Worm (Caenorhabditis elegans) whole organism, L4 larva: ENCODE data around the gene F42A9.8.
A peak's percentile ranks its signal among the peaks of the same experiment; 100 is the strongest.

Experiments used
- T20F7.1 ChIP-seq: fragments of 200-800 bp; sonication (Bioruptor generic); optimal IDR thresholded peaks from 2 replicates; lab custom pipeline; 2018; ENCODE audit warnings: mild to moderate bottlenecking, missing genetic modification characterization, missing compliant biosample characterization
- Y105C5A.15 ChIP-seq: fragments of 200-800 bp; sonication (Bioruptor generic); IDR thresholded peaks from 2 replicates; pipeline ENCODE4 v1.3.6; 2022; ENCODE audit warnings: missing genetic modification characterization, missing compliant biosample characterization
- Y5F2A.4 ChIP-seq: fragments of 200-800 bp; sonication (Bioruptor generic); optimal IDR thresholded peaks from 2 replicates; lab custom pipeline; 2018; ENCODE audit warnings: mild to moderate bottlenecking, missing genetic modification characterization, missing compliant biosample characterization
- aha-1 ChIP-seq: fragments of 150-350 bp; peaks from one replicate; lab custom pipeline; 2014; ENCODE audit warnings: missing biosample characterization, missing genetic modification characterization
- aly-2 ChIP-seq: sonication (generic microtip); optimal IDR thresholded peaks from 2 replicates; lab custom pipeline; 2018; ENCODE audit warnings: missing biosample characterization, missing genetic modification characterization
- arid-1 ChIP-seq: fragments of 200-800 bp; sonication (Bioruptor generic); conservative IDR thresholded peaks from 2 replicates; pipeline ENCODE4 v1.3.6; 2022; ENCODE audit warnings: missing genetic modification reagents, missing genetic modification characterization, missing compliant biosample characterization
- ceh-82 ChIP-seq: sonication (generic microtip); optimal IDR thresholded peaks from 2 replicates; lab custom pipeline; 2017; ENCODE audit warnings: missing biosample characterization, missing genetic modification characterization
- dmd-9 ChIP-seq: fragments of 200-800 bp; sonication (Bioruptor generic); IDR thresholded peaks from 2 replicates; pipeline ENCODE4 v1.3.6; 2022; ENCODE audit warnings: missing genetic modification reagents, missing genetic modification characterization, missing compliant biosample characterization
- egl-27 ChIP-seq: sonication (generic microtip); optimal IDR thresholded peaks from 3 replicates; lab custom pipeline; 2017; ENCODE audit warnings: missing biosample characterization, missing genetic modification reagents, missing genetic modification characterization
- fkh-10 ChIP-seq: fragments of 150-350 bp; optimal IDR thresholded peaks from 2 replicates; lab custom pipeline; 2014; ENCODE audit warnings: missing biosample characterization, missing genetic modification reagents, missing genetic modification characterization
- gei-8 ChIP-seq: fragments of 200-800 bp; sonication (Bioruptor generic); optimal IDR thresholded peaks from 2 replicates; lab custom pipeline; 2018; ENCODE audit warnings: mild to moderate bottlenecking, missing genetic modification characterization, missing compliant biosample characterization
- hif-1 ChIP-seq, 2 experiments: sonication (generic microtip); optimal IDR thresholded peaks; 2 replicates each; lab custom pipeline; 2016 to 2017; ENCODE audit warnings: missing compliant biosample characterization in 2 of 2, missing genetic modification characterization in 2 of 2, missing genetic modification reagents in 2 of 2, missing genotype in 2 of 2, mild to moderate bottlenecking in 1 of 2
- hlh-11 ChIP-seq: fragments of 200-800 bp; sonication (Bioruptor generic); optimal IDR thresholded peaks from 2 replicates; lab custom pipeline; 2018; ENCODE audit warnings: mild to moderate bottlenecking, missing genetic modification characterization, missing compliant biosample characterization
- hlh-30 ChIP-seq: sonication (generic microtip); optimal IDR thresholded peaks from 2 replicates; lab custom pipeline; 2017; ENCODE audit warnings: antibody characterized with exemption, mild to moderate bottlenecking, missing genetic modification characterization, missing compliant biosample characterization; ENCODE audit not compliant: insufficient read depth
- hmg-1.1 ChIP-seq: fragments of 200-800 bp; sonication (Bioruptor generic); IDR thresholded peaks from 2 replicates; pipeline ENCODE4 v1.3.6; 2022; ENCODE audit warnings: missing genetic modification reagents, missing genetic modification characterization, missing compliant biosample characterization
- lin-1 ChIP-seq: fragments of 200-800 bp; sonication (Bioruptor generic); IDR thresholded peaks from 2 replicates; pipeline ENCODE4 v1.3.6; 2022; ENCODE audit warnings: missing genetic modification reagents, missing genetic modification characterization, missing compliant biosample characterization
- lin-13 ChIP-seq: fragments of 150-350 bp; optimal IDR thresholded peaks from 2 replicates; lab custom pipeline; 2014; ENCODE audit warnings: missing biosample characterization, missing genetic modification reagents, missing genetic modification characterization
- lin-15B ChIP-seq: fragments of 150-350 bp; sonication (generic microtip); optimal IDR thresholded peaks from 3 replicates; lab custom pipeline; 2014; ENCODE audit warnings: missing biosample characterization, missing genetic modification characterization
- lin-29 ChIP-seq: fragments of 200-800 bp; sonication (Bioruptor generic); IDR thresholded peaks from 2 replicates; pipeline ENCODE4 v1.3.6; 2022; ENCODE audit warnings: missing genetic modification reagents, missing genetic modification characterization, missing compliant biosample characterization
- lin-38 ChIP-seq: fragments of 200-800 bp; sonication (Bioruptor generic); IDR thresholded peaks from 2 replicates; pipeline ENCODE4 v1.3.6; 2022; ENCODE audit warnings: missing genetic modification reagents, missing genetic modification characterization, missing compliant biosample characterization
- lin-39 ChIP-seq: fragments of 150-350 bp; optimal IDR thresholded peaks from 2 replicates; lab custom pipeline; 2014; ENCODE audit warnings: missing biosample characterization, missing genetic modification reagents, missing genetic modification characterization
- lir-3 ChIP-seq: sonication (generic microtip); optimal IDR thresholded peaks from 2 replicates; lab custom pipeline; 2016; ENCODE audit warnings: mild to moderate bottlenecking, missing genetic modification characterization, missing compliant biosample characterization
- lsy-2 ChIP-seq, 2 experiments: fragments of 150-350 bp in 1 of 2; sonication (generic microtip) in 1 of 2; optimal IDR thresholded peaks; 2 replicates each; lab custom pipeline; 2014 to 2017; ENCODE audit warnings: missing biosample characterization in 2 of 2, missing genetic modification characterization in 2 of 2
- mdl-1 ChIP-seq, 2 experiments: fragments of 150-350 bp in 1 of 2; sonication (generic microtip) in 1 of 2; optimal IDR thresholded peaks; 2 replicates each; lab custom pipeline; 2014 to 2017; ENCODE audit warnings: missing biosample characterization in 2 of 2, missing genetic modification characterization in 2 of 2
- mdt-29 ChIP-seq: fragments of 200-800 bp; sonication (Bioruptor generic); IDR thresholded peaks from 2 replicates; pipeline ENCODE4 v1.3.6; 2022; ENCODE audit warnings: missing genetic modification reagents, missing genetic modification characterization, missing compliant biosample characterization
- mxl-2 ChIP-seq: fragments of 200-800 bp; sonication (Bioruptor generic); conservative IDR thresholded peaks from 2 replicates; pipeline ENCODE4 v1.3.6; 2022; ENCODE audit warnings: missing genetic modification reagents, missing genetic modification characterization, missing compliant biosample characterization
- mxl-3 ChIP-seq: fragments of 200-800 bp; sonication (Bioruptor generic); optimal IDR thresholded peaks from 2 replicates; lab custom pipeline; 2018; ENCODE audit warnings: mild to moderate bottlenecking, missing genetic modification characterization, missing compliant biosample characterization
- nhr-102 ChIP-seq: sonication (generic microtip); optimal IDR thresholded peaks from 2 replicates; lab custom pipeline; 2016; ENCODE audit warnings: mild to moderate bottlenecking, missing genetic modification characterization, moderate library complexity, missing compliant biosample characterization
- nhr-11 ChIP-seq: fragments of 150-350 bp; optimal IDR thresholded peaks from 2 replicates; lab custom pipeline; 2014; ENCODE audit warnings: missing biosample characterization, missing genetic modification characterization
- nhr-28 ChIP-seq: fragments of 150-350 bp; optimal IDR thresholded peaks from 2 replicates; lab custom pipeline; 2014; ENCODE audit warnings: missing biosample characterization, missing genetic modification characterization
- nhr-48 ChIP-seq: sonication (generic microtip); optimal IDR thresholded peaks from 2 replicates; lab custom pipeline; 2016; ENCODE audit warnings: mild to moderate bottlenecking, missing genetic modification characterization, missing compliant biosample characterization
- nhr-6 ChIP-seq: fragments of 150-350 bp; optimal IDR thresholded peaks from 2 replicates; lab custom pipeline; 2014; ENCODE audit warnings: missing biosample characterization, missing genetic modification characterization
- nhr-76 ChIP-seq: fragments of 150-350 bp; optimal IDR thresholded peaks from 2 replicates; lab custom pipeline; 2014; ENCODE audit warnings: missing biosample characterization, missing genetic modification characterization
- nhr-77 ChIP-seq: fragments of 150-350 bp; optimal IDR thresholded peaks from 2 replicates; lab custom pipeline; 2014; ENCODE audit warnings: missing biosample characterization, missing genetic modification characterization
- php-3 ChIP-seq: fragments of 200-800 bp; sonication (Bioruptor generic); IDR thresholded peaks from 2 replicates; pipeline ENCODE4 v1.3.6; 2022; ENCODE audit warnings: missing genetic modification reagents, missing genetic modification characterization, missing compliant biosample characterization
- pqm-1 ChIP-seq: sonication (generic microtip); optimal IDR thresholded peaks from 2 replicates; lab custom pipeline; 2017; ENCODE audit warnings: missing biosample characterization, missing genetic modification characterization
- skn-1 ChIP-seq: fragments of 150-350 bp; optimal IDR thresholded peaks from 2 replicates; lab custom pipeline; 2014; ENCODE audit warnings: missing biosample characterization, missing genetic modification characterization
- spr-3 ChIP-seq: fragments of 200-800 bp; sonication (Bioruptor generic); optimal IDR thresholded peaks from 2 replicates; lab custom pipeline; 2018; ENCODE audit warnings: mild to moderate bottlenecking, missing genetic modification characterization, missing compliant biosample characterization
- unc-130 ChIP-seq: sonication (generic microtip); optimal IDR thresholded peaks from 2 replicates; lab custom pipeline; 2016; ENCODE audit warnings: missing genetic modification reagents, missing genetic modification characterization, missing compliant biosample characterization
- unc-62 ChIP-seq, 3 experiments: fragments of 150-350 bp in 1 of 3; sonication (generic microtip); optimal IDR thresholded peaks in 2 of 3; peaks in 1 of 3; 1 replicate in 1 of 3; 2 replicates in 2 of 3; lab custom pipeline; 2014 to 2017; ENCODE audit warnings: missing biosample characterization in 3 of 3, missing genetic modification characterization in 3 of 3, missing genetic modification reagents in 3 of 3, missing genotype in 1 of 3
- zfp-2 ChIP-seq: sonication (generic microtip); optimal IDR thresholded peaks from 2 replicates; lab custom pipeline; 2016; ENCODE audit warnings: mild to moderate bottlenecking, missing genetic modification characterization, missing compliant biosample characterization
- zfp-3 ChIP-seq: fragments of 200-800 bp; sonication (Bioruptor generic); conservative IDR thresholded peaks from 2 replicates; pipeline ENCODE4 v1.3.6; 2022; ENCODE audit warnings: missing genetic modification reagents, missing genetic modification characterization, missing compliant biosample characterization
- ztf-11 ChIP-seq: fragments of 150-350 bp; optimal IDR thresholded peaks from 2 replicates; lab custom pipeline; 2014; ENCODE audit warnings: missing biosample characterization, missing genetic modification characterization

F42A9.8 gene

ce11 chrIV:8585076-8586033, 33.2 kb downstream of the F42A9.8 start, which contains the start of gene catp-7 (continued):
- TF ChIP-seq hlh-30 = peak; percentile 69
- TF ChIP-seq spr-3 (GFP tag; lab: Kevin White, UChicago) = no peak
- no peak for TF ChIP-seq skn-1 (tag; lab: Kevin White, UChicago)
- peak; percentile 1 for TF ChIP-seq nhr-77 (tag; lab: Kevin White, UChicago)
- no peak for TF ChIP-seq nhr-11 (tag; lab: Kevin White, UChicago)
- TF ChIP-seq pqm-1 (tag; lab: Kevin White, UChicago) = peak; percentile 65
- no peak for TF ChIP-seq mdl-1 (tag; optimal IDR thresholded peaks at IDR 0.05; lab: Kevin White, UChicago)
- TF ChIP-seq dmd-9 (GFP tag; lab: Robert Waterston, UW) = no peak
- TF ChIP-seq unc-130 = no peak
- no peak for TF ChIP-seq nhr-6 (tag; lab: Kevin White, UChicago)
- TF ChIP-seq egl-27 = no peak
- peak; percentile 94 for TF ChIP-seq nhr-28 (tag; lab: Kevin White, UChicago)
- no peak for TF ChIP-seq Y5F2A.4 (GFP tag; lab: Kevin White, UChicago)
- TF ChIP-seq T20F7.1 (GFP tag; lab: Kevin White, UChicago) = peak; percentile 36
- TF ChIP-seq hif-1 (tag; optimal IDR thresholded peaks at IDR 0.05; lab: Kevin White, UChicago) = peak in 1 of 2 experiments; percentile 33

- no peak for TF ChIP-seq hlh-11 (tag; lab: Kevin White, UChicago)
- TF ChIP-seq ztf-11 = no peak
- no peak for TF ChIP-seq zfp-3 (GFP tag; lab: Robert Waterston, UW)
- TF ChIP-seq lir-3 (tag; lab: Kevin White, UChicago) = no peak
- TF ChIP-seq hmg-1.1 = no peak
- no peak for TF ChIP-seq zfp-2
- no peak for TF ChIP-seq mdt-29 (GFP tag; lab: Robert Waterston, UW)
These were observed 47.4 kb downstream of the F42A9.8 start, which contains the start of gene Y59H11AM.1 for ce11 chrIV:8571138-8571537. TSS of gene Y59H11AM.1 (plus strand) at chrIV:8571438.

- TF ChIP-seq lin-13 (GFP tag; lab: Kevin White, UChicago) = no peak
- no peak for TF ChIP-seq mxl-2 (GFP tag; lab: Robert Waterston, UW)
- TF ChIP-seq lsy-2 (tag; optimal IDR thresholded peaks at IDR 0.05; lab: Kevin White, UChicago) = no peak
- no peak for TF ChIP-seq gei-8 (GFP tag; lab: Kevin White, UChicago)
- peak; percentile 10 for TF ChIP-seq aha-1 (tag; lab: Kevin White, UChicago)
- no peak for TF ChIP-seq ceh-82
- peak in 1 of 2 experiments; percentile 92 for TF ChIP-seq unc-62 (GFP tag; optimal IDR thresholded peaks at IDR 0.05 in 1 of 2; lab: Kevin White, UChicago)
- no peak for TF ChIP-seq unc-62 (tag; optimal IDR thresholded peaks at IDR 0.05; lab: Kevin White, UChicago)
- no peak for TF ChIP-seq aly-2 (tag; lab: Kevin White, UChicago)
These were observed 47.9 kb downstream of the F42A9.8 start for ce11 chrIV:8570719-8571118.

ce11 chrIV:8570253-8570652, 48.3 kb downstream of the F42A9.8 start, which contains the start of gene Y59H11AM.4:
TSS of gene Y59H11AM.4 (minus strand) at chrIV:8570353.
- TF ChIP-seq nhr-102 (no peak), mxl-3 (GFP tag; lab: Kevin White, UChicago) (no peak), php-3 (GFP tag; lab: Robert Waterston, UW) (no peak), fkh-10 (GFP tag; lab: Kevin White, UChicago) (no peak), hlh-11 (tag; lab: Kevin White, UChicago) (no peak), zfp-3 (GFP tag; lab: Robert Waterston, UW) (no peak), lin-1 (GFP tag; lab: Robert Waterston, UW) (no peak), nhr-76 (tag; lab: Kevin White, UChicago) (no peak), lin-15B (tag; lab: Kevin White, UChicago) (no peak), lin-29 (GFP tag; lab: Robert Waterston, UW) (no peak), arid-1 (GFP tag; lab: Robert Waterston, UW) (no peak), lin-38 (no peak), Y105C5A.15 (GFP tag; lab: Robert Waterston, UW) (no peak), nhr-48 (tag; lab: Kevin White, UChicago) (no peak), lin-39 (no peak)
